Worm (Caenorhabditis elegans) whole organism, early embryonic: ENCODE measurements around the gene K08D8.5.

Experiments
- F13C5.2 ChIP-seq: sonication (generic microtip); optimal IDR thresholded peaks from 2 replicates; lab custom pipeline; 2017; ENCODE audit warnings: mild to moderate bottlenecking, missing genetic modification characterization, inconsistent platforms, missing compliant biosample characterization
- ama-1 ChIP-seq: fragments of 150-350 bp; optimal IDR thresholded peaks from 2 replicates; lab custom pipeline; 2014
- ceh-13 ChIP-seq: fragments of 200-800 bp; sonication (Bioruptor generic); optimal IDR thresholded peaks from 2 replicates; lab custom pipeline; 2018; ENCODE audit warnings: mild to moderate bottlenecking, missing genetic modification characterization, missing compliant biosample characterization
- ets-7 ChIP-seq: sonication (generic microtip); optimal IDR thresholded peaks from 2 replicates; lab custom pipeline; 2016; ENCODE audit warnings: missing genotype, missing genetic modification characterization, missing compliant biosample characterization
- hmbx-1 ChIP-seq: sonication (generic microtip); optimal IDR thresholded peaks from 2 replicates; lab custom pipeline; 2016; ENCODE audit warnings: mild to moderate bottlenecking, missing genetic modification characterization, missing compliant biosample characterization
- hmg-4 ChIP-seq: fragments of 200-800 bp; sonication (Bioruptor generic); optimal IDR thresholded peaks from 2 replicates; lab custom pipeline; 2018; ENCODE audit warnings: mild to moderate bottlenecking, missing genetic modification characterization, missing compliant biosample characterization
- hnd-1 ChIP-seq: sonication (generic microtip); optimal IDR thresholded peaks from 2 replicates; lab custom pipeline; 2016; ENCODE audit warnings: missing genetic modification characterization, missing compliant biosample characterization
- pes-1 ChIP-seq: fragments of 200-800 bp; sonication (Bioruptor generic); IDR thresholded peaks from 2 replicates; pipeline ENCODE4 v1.3.6; 2022; ENCODE audit warnings: missing genetic modification reagents, missing genetic modification characterization, missing compliant biosample characterization
- sea-1 ChIP-seq: fragments of 200-800 bp; sonication (Bioruptor generic); conservative IDR thresholded peaks from 2 replicates; pipeline ENCODE4 v1.3.6; 2022; ENCODE audit warnings: missing genetic modification characterization, missing compliant biosample characterization
- tbx-11 ChIP-seq: fragments of 200-800 bp; sonication (Bioruptor generic); IDR thresholded peaks from 2 replicates; pipeline ENCODE4 v1.3.6; 2022; ENCODE audit warnings: missing genetic modification characterization, missing compliant biosample characterization
- tbx-37 ChIP-seq: fragments of 200-800 bp; sonication (Bioruptor generic); conservative IDR thresholded peaks from 2 replicates; pipeline ENCODE4 v1.3.6; 2022; ENCODE audit warnings: missing genetic modification reagents, missing genetic modification characterization, missing compliant biosample characterization

- TF ChIP-seq F13C5.2 (tag; lab: Kevin White, UChicago) (no peak), ama-1 (lab: Kevin White, UChicago) (no peak), hmbx-1 (tag; lab: Kevin White, UChicago) (no peak), hnd-1 (no peak), tbx-37 (no peak), ets-7 (tag; lab: Kevin White, UChicago) (no peak), sea-1 (GFP tag; lab: Robert Waterston, UW) (no peak), pes-1 (no peak), tbx-11 (no peak), hmg-4 (GFP tag; lab: Kevin White, UChicago) (no peak), ceh-13 (GFP tag; lab: Kevin White, UChicago) (no peak)
Measured at ce11 chrIV:12886012-12886411, 25.9 kb downstream of the K08D8.5 start.
